Fruit fly (Drosophila melanogaster) whole organism, embryonic: ENCODE measurements around the gene Tctp.

ENCODE experiments used
- Awh ChIP-seq: fragments of 200-800 bp; sonication (Bioruptor generic); IDR thresholded peaks from 2 replicates; pipeline ENCODE4, ENCODE4 v1.3.6; 2022; ENCODE audit warnings: missing biosample characterization, missing genetic modification characterization
- B-H1 ChIP-seq: fragments of 200-800 bp; sonication (Bioruptor generic); IDR thresholded peaks from 3 replicates; pipeline ENCODE4 v1.3.6; 2022; ENCODE audit warnings: missing biosample characterization, missing genetic modification characterization
- B-H2 ChIP-seq: fragments of 200-800 bp; sonication (Bioruptor generic); optimal IDR thresholded peaks from 2 replicates; lab custom pipeline; 2018; ENCODE audit warnings: missing biosample characterization, mild to moderate bottlenecking, missing genetic modification characterization
- BEAF-32 ChIP-seq: fragments of 200-800 bp; sonication (Bioruptor generic); optimal IDR thresholded peaks from 3 replicates; lab custom pipeline; 2017; ENCODE audit warnings: missing biosample characterization, missing genetic modification characterization, mild to moderate bottlenecking, moderate library complexity, missing genetic modification reagents
- CG10209 ChIP-seq: fragments of 200-800 bp; sonication (Bioruptor generic); optimal IDR thresholded peaks from 3 replicates; lab custom pipeline; 2017; ENCODE audit warnings: missing biosample characterization, mild to moderate bottlenecking, missing genetic modification characterization, missing genetic modification reagents
- CG11695 ChIP-seq: fragments of 200-800 bp; sonication (Bioruptor generic); IDR thresholded peaks from 3 replicates; pipeline ENCODE4 v1.3.6; 2022; ENCODE audit warnings: missing biosample characterization, missing genetic modification characterization
- CG11696 ChIP-seq: fragments of 200-800 bp; sonication (Bioruptor generic); IDR thresholded peaks from 2 replicates; pipeline ENCODE4 v1.3.6; 2022; ENCODE audit warnings: missing biosample characterization, missing genetic modification characterization
- CG12299 ChIP-seq: fragments of 200-800 bp; sonication (Bioruptor generic); optimal IDR thresholded peaks from 2 replicates; lab custom pipeline; 2018; ENCODE audit warnings: missing biosample characterization, mild to moderate bottlenecking, missing genetic modification characterization
- CG1233 ChIP-seq: fragments of 200-800 bp; sonication (Bioruptor generic); optimal IDR thresholded peaks from 4 replicates; lab custom pipeline; 2018; ENCODE audit warnings: missing biosample characterization, mild to moderate bottlenecking, missing genetic modification characterization
- CG13624 ChIP-seq: fragments of 200-800 bp; sonication (Bioruptor generic); optimal IDR thresholded peaks from 2 replicates; lab custom pipeline; 2016; ENCODE audit warnings: missing biosample characterization, missing genetic modification characterization
- CG15269 ChIP-seq: fragments of 200-800 bp; sonication (Bioruptor generic); optimal IDR thresholded peaks from 2 replicates; lab custom pipeline; 2018; ENCODE audit warnings: missing biosample characterization, mild to moderate bottlenecking, missing genetic modification characterization, moderate library complexity
- CG17568 ChIP-seq: fragments of 200-800 bp; sonication (Bioruptor generic); optimal IDR thresholded peaks from 2 replicates; lab custom pipeline; 2018; ENCODE audit warnings: missing biosample characterization, mild to moderate bottlenecking, missing genetic modification characterization, moderate library complexity
- CG17829 ChIP-seq: fragments of 200-800 bp; optimal IDR thresholded peaks from 2 replicates; lab custom pipeline; 2019; ENCODE audit warnings: missing biosample characterization, mild to moderate bottlenecking, missing genetic modification characterization, moderate library complexity
- CG18011 ChIP-seq: fragments of 200-800 bp; sonication (Bioruptor generic); optimal IDR thresholded peaks from 2 replicates; lab custom pipeline; 2017; ENCODE audit warnings: missing biosample characterization, missing genetic modification characterization, mild to moderate bottlenecking, moderate library complexity, missing genotype
- CG18599 ChIP-seq: fragments of 200-800 bp; sonication (Bioruptor generic); optimal IDR thresholded peaks from 3 replicates; lab custom pipeline; 2017; ENCODE audit warnings: missing biosample characterization, missing genetic modification characterization, mild to moderate bottlenecking, moderate library complexity, missing genetic modification reagents
- CG2678 ChIP-seq: fragments of 200-800 bp; sonication (Bioruptor generic); optimal IDR thresholded peaks from 3 replicates; lab custom pipeline; 2019; ENCODE audit warnings: missing biosample characterization, mild to moderate bottlenecking, missing genetic modification characterization, moderate library complexity
- CG30403 ChIP-seq: fragments of 200-800 bp; sonication (Bioruptor generic); optimal IDR thresholded peaks from 3 replicates; lab custom pipeline; 2016; ENCODE audit warnings: missing biosample characterization, missing genetic modification characterization
- CG4617 ChIP-seq: fragments of 200-800 bp; sonication (Bioruptor generic); optimal IDR thresholded peaks from 3 replicates; lab custom pipeline; 2016; ENCODE audit warnings: missing biosample characterization, missing genetic modification characterization, borderline replicate concordance
- CG6254 ChIP-seq: fragments of 200-800 bp; sonication (Bioruptor generic); optimal IDR thresholded peaks from 3 replicates; lab custom pipeline; 2017; ENCODE audit warnings: mild to moderate bottlenecking, missing biosample characterization, missing genetic modification reagents, missing genetic modification characterization
- CG8290 ChIP-seq, 3 experiments: fragments of 200-800 bp; sonication (Bioruptor generic); optimal IDR thresholded peaks; 2 replicates each; lab custom pipeline; 2016 to 2019; ENCODE audit warnings: missing biosample characterization in 3 of 3, missing genetic modification characterization in 3 of 3, mild to moderate bottlenecking in 2 of 3, moderate library complexity in 1 of 3
- CG8388 ChIP-seq: fragments of 200-800 bp; sonication (Bioruptor generic); optimal IDR thresholded peaks from 2 replicates; lab custom pipeline; 2019; ENCODE audit warnings: missing biosample characterization, mild to moderate bottlenecking, missing genetic modification characterization, moderate library complexity
- CHES-1-like ChIP-seq: fragments of 200-800 bp; sonication (Bioruptor generic); optimal IDR thresholded peaks from 2 replicates; lab custom pipeline; 2016; ENCODE audit warnings: missing biosample characterization, missing genetic modification characterization
- CTCF ChIP-seq: fragments of 200-800 bp; sonication (Bioruptor generic); optimal IDR thresholded peaks from 2 replicates; lab custom pipeline; 2017; ENCODE audit warnings: missing biosample characterization, mild to moderate bottlenecking, missing genetic modification characterization, moderate library complexity
- CrebB ChIP-seq: fragments of 200-800 bp; sonication (Bioruptor generic); optimal IDR thresholded peaks from 3 replicates; lab custom pipeline; 2018; ENCODE audit warnings: missing biosample characterization, mild to moderate bottlenecking, missing genetic modification characterization
- Dek ChIP-seq: fragments of 200-800 bp; sonication (Bioruptor generic); optimal IDR thresholded peaks from 3 replicates; lab custom pipeline; 2019; ENCODE audit warnings: missing biosample characterization, mild to moderate bottlenecking, missing genetic modification characterization, moderate library complexity
- Dfd ChIP-seq, 2 experiments: fragments of >200 bp; optimal IDR thresholded peaks; 2 replicates each; lab custom pipeline; 2017; ENCODE audit warnings: missing biosample characterization in 2 of 2, missing genetic modification characterization in 2 of 2
- Drgx ChIP-seq: fragments of 200-800 bp; sonication (Bioruptor generic); IDR thresholded peaks from 2 replicates; pipeline ENCODE4 v1.3.6; 2022; ENCODE audit warnings: missing biosample characterization, missing genetic modification characterization
- Ets97D ChIP-seq: fragments of 200-800 bp; sonication (Bioruptor generic); optimal IDR thresholded peaks from 3 replicates; lab custom pipeline; 2016; ENCODE audit warnings: missing biosample characterization, missing genetic modification characterization
- HmgD ChIP-seq: fragments of 200-800 bp; sonication (Bioruptor generic); optimal IDR thresholded peaks from 3 replicates; lab custom pipeline; 2016; ENCODE audit warnings: missing biosample characterization, missing genetic modification characterization
- Kr ChIP-seq: fragments of 200-800 bp; sonication (Bioruptor generic); optimal IDR thresholded peaks from 2 replicates; lab custom pipeline; 2017; ENCODE audit warnings: missing biosample characterization, mild to moderate bottlenecking, missing genetic modification characterization
- Lhr ChIP-seq: fragments of 200-800 bp; sonication (Bioruptor generic); optimal IDR thresholded peaks from 3 replicates; lab custom pipeline; 2017; ENCODE audit warnings: mild to moderate bottlenecking, missing biosample characterization, missing genetic modification reagents, missing genetic modification characterization
- Meics ChIP-seq: fragments of 200-800 bp; sonication (Bioruptor generic); optimal IDR thresholded peaks from 2 replicates; lab custom pipeline; 2017; ENCODE audit warnings: missing biosample characterization, mild to moderate bottlenecking, missing genetic modification characterization
- NfI ChIP-seq: fragments of 200-800 bp; sonication (Bioruptor generic); optimal IDR thresholded peaks from 3 replicates; lab custom pipeline; 2018; ENCODE audit warnings: missing biosample characterization, mild to moderate bottlenecking, missing genetic modification characterization, moderate library complexity
- Opbp ChIP-seq: fragments of 200-800 bp; sonication (Bioruptor generic); IDR thresholded peaks from 3 replicates; pipeline ENCODE4 v1.3.6; 2022; ENCODE audit warnings: missing biosample characterization, missing genetic modification characterization; ENCODE audit not compliant: partially characterized antibody
- Sox100B ChIP-seq: fragments of 200-800 bp; sonication (Bioruptor generic); optimal IDR thresholded peaks from 3 replicates; lab custom pipeline; 2018; ENCODE audit warnings: missing biosample characterization, mild to moderate bottlenecking, missing genetic modification characterization
- Taf1 ChIP-seq: fragments of 200-800 bp; sonication (Bioruptor generic); IDR thresholded peaks from 2 replicates; pipeline ENCODE4 v1.3.6; 2022; ENCODE audit warnings: missing biosample characterization, missing genetic modification characterization
- danr ChIP-seq: fragments of 200-800 bp; sonication (Bioruptor generic); IDR thresholded peaks from 2 replicates; pipeline ENCODE4 v1.3.6; 2022; ENCODE audit warnings: missing biosample characterization, missing genetic modification characterization
- esg ChIP-seq: fragments of 200-800 bp; sonication (Bioruptor generic); conservative IDR thresholded peaks from 2 replicates; pipeline ENCODE4 v1.3.6; 2022; ENCODE audit warnings: missing biosample characterization, missing genetic modification characterization
- exex ChIP-seq: fragments of 200-800 bp; sonication (Bioruptor generic); optimal IDR thresholded peaks from 4 replicates; lab custom pipeline; 2018; ENCODE audit warnings: missing biosample characterization, mild to moderate bottlenecking, missing genetic modification characterization, moderate library complexity
- fd3F ChIP-seq: fragments of 200-800 bp; sonication (Bioruptor generic); optimal IDR thresholded peaks from 2 replicates; lab custom pipeline; 2018; ENCODE audit warnings: missing biosample characterization, mild to moderate bottlenecking, missing genetic modification characterization, moderate library complexity
- fd64A ChIP-seq: fragments of 200-800 bp; sonication (Bioruptor generic); optimal IDR thresholded peaks from 3 replicates; lab custom pipeline; 2018; ENCODE audit warnings: missing biosample characterization, mild to moderate bottlenecking, missing genetic modification characterization
- fu2 ChIP-seq: fragments of 200-800 bp; sonication (Bioruptor generic); optimal IDR thresholded peaks from 2 replicates; lab custom pipeline; 2016; ENCODE audit warnings: missing biosample characterization, missing genetic modification characterization
- gem ChIP-seq: fragments of 200-800 bp; sonication (Bioruptor generic); optimal IDR thresholded peaks from 2 replicates; lab custom pipeline; 2019; ENCODE audit warnings: missing biosample characterization, mild to moderate bottlenecking, missing genetic modification characterization, moderate library complexity
- kni ChIP-seq: fragments of 200-800 bp; sonication (Bioruptor generic); optimal IDR thresholded peaks from 3 replicates; lab custom pipeline; 2017; ENCODE audit warnings: mild to moderate bottlenecking, missing biosample characterization, missing genetic modification reagents, missing genetic modification characterization
- knrl ChIP-seq: fragments of 200-800 bp; sonication (Bioruptor generic); IDR thresholded peaks from 3 replicates; pipeline ENCODE4 v1.3.6; 2022; ENCODE audit warnings: missing biosample characterization, missing genetic modification characterization; ENCODE audit not compliant: partially characterized antibody
- lab ChIP-seq: fragments of 200-800 bp; sonication (Bioruptor generic); optimal IDR thresholded peaks from 3 replicates; lab custom pipeline; 2017; ENCODE audit warnings: missing biosample characterization, missing genetic modification characterization, mild to moderate bottlenecking, moderate library complexity, missing genetic modification reagents
- maf-S ChIP-seq: fragments of 200-800 bp; sonication (Bioruptor generic); optimal IDR thresholded peaks from 2 replicates; lab custom pipeline; 2016; ENCODE audit warnings: missing biosample characterization, missing genetic modification characterization
- peb ChIP-seq: fragments of 200-800 bp; sonication (Bioruptor generic); IDR thresholded peaks from 2 replicates; pipeline ENCODE4 v1.3.6; 2022; ENCODE audit warnings: missing biosample characterization, missing genetic modification characterization
- pum ChIP-seq: fragments of 200-800 bp; sonication (Bioruptor generic); optimal IDR thresholded peaks from 2 replicates; lab custom pipeline; 2016; ENCODE audit warnings: missing biosample characterization, missing genetic modification characterization
- sd ChIP-seq: fragments of 200-800 bp; sonication (Bioruptor generic); optimal IDR thresholded peaks from 3 replicates; lab custom pipeline; 2018; ENCODE audit warnings: missing biosample characterization, mild to moderate bottlenecking, missing genetic modification characterization, moderate library complexity
- trh ChIP-seq: fragments of 200-800 bp; sonication (Bioruptor generic); optimal IDR thresholded peaks from 2 replicates; lab custom pipeline; 2016; ENCODE audit warnings: missing biosample characterization, missing genetic modification characterization

Gene Tctp

DNA sequence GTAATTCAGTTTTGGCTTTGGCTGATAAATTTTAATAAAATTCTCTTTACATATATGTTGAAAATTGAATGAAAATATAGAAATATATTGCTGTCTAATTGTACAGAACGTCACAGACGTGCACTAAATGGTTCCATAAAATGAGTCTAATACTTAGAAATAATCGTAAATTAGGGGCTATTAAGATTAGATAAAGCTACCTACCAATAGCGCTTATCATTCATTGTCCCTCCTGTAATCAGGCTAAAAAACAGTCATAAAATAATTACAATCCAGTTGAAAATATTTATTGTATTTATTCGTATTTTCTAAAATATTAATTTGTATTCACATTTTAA lies 36.9 kb upstream of the Tctp start (continued):
- TF ChIP-seq Sox100B (no peak), Opbp (GFP tag; lab: Robert Waterston, UW) (no peak), CG18011 (GFP tag; lab: Kevin White, UChicago) (no peak), danr (GFP tag; lab: Robert Waterston, UW) (no peak), Awh (GFP tag; lab: Robert Waterston, UW) (no peak), CG8290 (GFP tag; optimal IDR thresholded peaks at IDR 0.05; lab: Kevin White, UChicago) (no peak), CG8290 (tag; optimal IDR thresholded peaks at IDR 0.05; lab: Kevin White, UChicago) (no peak), exex (tag; lab: Kevin White, UChicago) (peak; percentile 98), knrl (GFP tag; lab: Robert Waterston, UW) (no peak), esg (GFP tag; lab: Robert Waterston, UW) (no peak), B-H2 (GFP tag; lab: Kevin White, UChicago) (no peak), CHES-1-like (no peak), Dek (no peak), CG15269 (tag; lab: Kevin White, UChicago) (peak; percentile 22), Lhr (GFP tag; lab: Kevin White, UChicago) (no peak), CG11696 (GFP tag; lab: Robert Waterston, UW) (no peak), CG17829 (tag; lab: Kevin White, UChicago) (no peak), CG4617 (no peak), pum (GFP tag; lab: Kevin White, UChicago) (no peak), CG13624 (GFP tag; lab: Kevin White, UChicago) (no peak), Kr (GFP tag; lab: Kevin White, UChicago) (no peak), CTCF (GFP tag; lab: Kevin White, UChicago) (no peak), fd64A (GFP tag; lab: Kevin White, UChicago) (no peak), BEAF-32 (no peak), lab (no peak), CG17568 (GFP tag; lab: Kevin White, UChicago) (peak; percentile 29), Drgx (GFP tag; lab: Robert Waterston, UW) (no peak), CG11695 (GFP tag; lab: Robert Waterston, UW) (no peak), NfI (GFP tag; lab: Kevin White, UChicago) (no peak), peb (no peak), kni (GFP tag; lab: Kevin White, UChicago) (no peak), CG2678 (tag; lab: Kevin White, UChicago) (peak; percentile 46), CG12299 (tag; lab: Kevin White, UChicago) (no peak), fu2 (GFP tag; lab: Kevin White, UChicago) (no peak), trh (no peak), Meics (GFP tag; lab: Kevin White, UChicago) (no peak), B-H1 (GFP tag; lab: Robert Waterston, UW) (no peak), Ets97D (GFP tag; lab: Kevin White, UChicago) (no peak), Taf1 (GFP tag; lab: Robert Waterston, UW) (no peak), fd3F (GFP tag; lab: Kevin White, UChicago) (no peak), CG10209 (GFP tag; lab: Kevin White, UChicago) (no peak), CG6254 (GFP tag; lab: Kevin White, UChicago) (no peak), CG8388 (GFP tag; lab: Kevin White, UChicago) (no peak), CG18599 (GFP tag; lab: Kevin White, UChicago) (peak; percentile 29), CG1233 (GFP tag; lab: Kevin White, UChicago) (no peak), gem (tag; lab: Kevin White, UChicago) (no peak), HmgD (GFP tag; lab: Kevin White, UChicago) (no peak), CG30403 (no peak), CrebB (tag; lab: Kevin White, UChicago) (peak; percentile 9), Dfd (GFP tag; optimal IDR thresholded peaks at IDR 0.05; lab: Kevin White, UChicago) (no peak), maf-S (GFP tag; lab: Kevin White, UChicago) (no peak), sd (tag; lab: Kevin White, UChicago) (peak; percentile 48)
